Worm (Caenorhabditis elegans): ENCODE results near the gene ZK512.7.

ZK512.7 gene

ce11 chrIII:9149132-9149531, 10.6 kb upstream of the ZK512.7 start:
- TF ChIP-seq nhr-77 (tag; optimal IDR thresholded peaks at IDR 0.05) (no peak), nhr-12 (tag; optimal IDR thresholded peaks at IDR 0.05) (no peak), skn-1 (tag; optimal IDR thresholded peaks at IDR 0.05) (no peak), ceh-63 (GFP tag; optimal IDR thresholded peaks at IDR 0.05) (no peak), fkh-4 (tag; optimal IDR thresholded peaks at IDR 0.05; ENCODE audit: borderline replicate concordance) (no peak), ces-1 (GFP tag; optimal IDR thresholded peaks at IDR 0.05) (no peak), vab-15 (tag; optimal IDR thresholded peaks at IDR 0.05) (no peak), nhr-85 (tag) (no peak)

DNA sequence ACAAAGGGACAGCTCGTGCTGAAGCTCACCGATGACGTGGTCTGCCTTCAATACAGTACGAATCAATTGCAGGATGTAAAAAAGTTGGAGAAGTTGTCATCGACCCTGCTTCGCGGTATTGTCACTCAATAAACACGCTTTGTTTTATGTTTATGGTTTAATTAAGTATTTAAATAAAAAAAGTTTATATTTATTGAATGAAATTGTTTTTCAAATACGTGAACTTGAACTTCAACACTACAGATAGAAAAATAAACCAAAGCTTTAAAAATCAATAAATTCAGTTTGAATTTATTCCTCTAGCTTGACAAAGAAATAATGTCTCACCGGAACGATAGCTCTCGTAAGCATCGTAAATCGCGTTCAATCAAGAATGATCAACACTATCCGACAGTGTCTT, 7.3 kb upstream of the ZK512.7 start, which contains the start of gene ZK512.8:
TSS of gene ZK512.8 (plus strand) at position 301 of the 400 bp plus-strand sequence.
- TF ChIP-seq ces-1 (GFP tag; optimal IDR thresholded peaks at IDR 0.05) (no peak), lin-39 (tag; optimal IDR thresholded peaks at IDR 0.05) (no peak), nhr-47 (tag; optimal IDR thresholded peaks at IDR 0.05) (no peak), ets-5 (GFP tag; IDR thresholded peaks at IDR 0.05) (no peak), unc-130 (tag; optimal IDR thresholded peaks at IDR 0.05) (no peak), aly-2 (tag; optimal IDR thresholded peaks at IDR 0.05) (no peak), mep-1 (tag; optimal IDR thresholded peaks at IDR 0.05) (no peak), tlp-1 (tag; optimal IDR thresholded peaks at IDR 0.05) (no peak), efl-1 (optimal IDR thresholded peaks at IDR 0.05) (no peak), efl-1 (GFP tag; optimal IDR thresholded peaks at IDR 0.05 in 1 of 2) (no peak), ceh-90 (tag; optimal IDR thresholded peaks at IDR 0.05) (no peak), nhr-20 (tag; optimal IDR thresholded peaks at IDR 0.05) (no peak), zip-4 (GFP tag; optimal IDR thresholded peaks at IDR 0.05) (no peak), snpc-4 (tag; optimal IDR thresholded peaks at IDR 0.05) (no peak), unc-86 (tag; optimal IDR thresholded peaks at IDR 0.05) (no peak)

DNA sequence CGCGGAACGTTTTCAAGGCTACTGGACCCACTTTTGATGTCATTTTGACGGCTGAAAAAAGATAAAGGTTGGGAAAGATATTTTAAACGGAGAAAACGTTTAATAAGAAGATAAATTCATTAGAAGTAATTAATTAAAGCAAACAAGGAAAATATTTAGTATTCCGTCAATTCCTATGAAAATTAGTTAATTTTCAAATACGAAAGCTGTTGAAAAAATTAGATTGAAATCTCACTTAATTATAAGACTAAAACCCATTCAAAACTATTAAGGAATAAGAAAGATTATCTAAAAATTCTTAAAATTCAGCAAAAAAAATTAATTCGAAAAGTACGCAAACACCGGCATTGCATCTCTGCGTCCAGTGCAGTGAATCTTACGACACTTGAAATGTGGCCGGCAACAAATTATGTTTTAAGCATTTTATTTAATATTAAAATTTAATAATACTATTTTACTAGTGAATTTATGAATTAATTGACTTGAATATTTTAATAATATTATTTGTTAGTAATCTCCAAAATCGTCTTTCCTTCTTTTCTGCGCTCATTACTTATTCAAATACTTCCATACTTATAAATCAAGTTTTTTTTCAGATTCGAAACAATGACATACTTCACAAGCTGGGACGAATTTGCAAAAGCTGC, 6.4 kb upstream of the ZK512.7 start, which contains the start of the genes ZK512.2 and ZK512.4:
TSS of gene ZK512.2 (minus strand) at position 51 of the 647 bp plus-strand sequence.
TSS of gene ZK512.4 (plus strand) at position 597 of the 647 bp plus-strand sequence.
- TF ChIP-seq nhr-20 (tag; optimal IDR thresholded peaks at IDR 0.05): no peak
- TF ChIP-seq ces-1 (GFP tag; optimal IDR thresholded peaks at IDR 0.05): no peak
- TF ChIP-seq sox-4 (tag; optimal IDR thresholded peaks at IDR 0.05): no peak
- TF ChIP-seq snu-23 (GFP tag; optimal IDR thresholded peaks at IDR 0.05): peak; percentile 35
- TF ChIP-seq pqm-1 (tag; optimal IDR thresholded peaks at IDR 0.05): no peak
- TF ChIP-seq mab-9 (GFP tag; IDR thresholded peaks at IDR 0.05): no peak
- TF ChIP-seq lin-35 (GFP tag; optimal IDR thresholded peaks at IDR 0.05): peak; percentile 11 to 37
- TF ChIP-seq tbx-2 (tag; optimal IDR thresholded peaks at IDR 0.05): no peak
- TF ChIP-seq dsc-1 (tag; optimal IDR thresholded peaks at IDR 0.05): no peak
- no peak for TF ChIP-seq snpc-4 (tag; optimal IDR thresholded peaks at IDR 0.05)
- no peak for TF ChIP-seq ama-1 (optimal IDR thresholded peaks at IDR 0.05)
- no peak for TF ChIP-seq unc-98 (GFP tag; IDR thresholded peaks at IDR 0.05)
- TF ChIP-seq ztf-4 (tag; optimal IDR thresholded peaks at IDR 0.05): no peak
- no peak for TF ChIP-seq lin-39 (tag; optimal IDR thresholded peaks at IDR 0.05)
- no peak for TF ChIP-seq lir-3 (tag; optimal IDR thresholded peaks at IDR 0.05; ENCODE audit: poor library complexity)
- TF ChIP-seq zip-4 (GFP tag; optimal IDR thresholded peaks at IDR 0.05): no peak
- TF ChIP-seq grh-1 (GFP tag; IDR thresholded peaks at IDR 0.05): no peak
- TF ChIP-seq pag-3 (tag; optimal IDR thresholded peaks at IDR 0.05; ENCODE audit: borderline replicate concordance, insufficient read depth): no peak
- TF ChIP-seq C04F5.9 (tag; optimal IDR thresholded peaks at IDR 0.05): no peak
- TF ChIP-seq lin-15B (tag; optimal IDR thresholded peaks at IDR 0.05): no peak
- TF ChIP-seq C16A3.4 (tag; optimal IDR thresholded peaks at IDR 0.05): peak; percentile 19
- no peak for TF ChIP-seq xbp-1 (tag; optimal IDR thresholded peaks at IDR 0.05)
- no peak for TF ChIP-seq ets-5 (GFP tag; IDR thresholded peaks at IDR 0.05)
- TF ChIP-seq nhr-47 (tag; optimal IDR thresholded peaks at IDR 0.05): peak; percentile 20
- peak; percentile 26 for TF ChIP-seq skn-1 (tag; optimal IDR thresholded peaks at IDR 0.05)
- peak; percentile 3 for TF ChIP-seq rnt-1 (tag; optimal IDR thresholded peaks at IDR 0.05)
- no peak for TF ChIP-seq tlp-1 (tag; optimal IDR thresholded peaks at IDR 0.05)
- TF ChIP-seq lin-13 (GFP tag; optimal IDR thresholded peaks at IDR 0.05): no peak
- TF ChIP-seq mep-1 (tag; optimal IDR thresholded peaks at IDR 0.05): peak; percentile 56
- TF ChIP-seq zag-1 (tag; optimal IDR thresholded peaks at IDR 0.05): no peak
- no peak for TF ChIP-seq fos-1 (tag; optimal IDR thresholded peaks at IDR 0.05)
- no peak for TF ChIP-seq unc-86 (tag; optimal IDR thresholded peaks at IDR 0.05)
- no peak for TF ChIP-seq nhr-85 (tag)
- no peak for TF ChIP-seq ceh-90 (tag; optimal IDR thresholded peaks at IDR 0.05)
- TF ChIP-seq irx-1 (tag; optimal IDR thresholded peaks at IDR 0.05): no peak
- no peak for TF ChIP-seq nhr-19 (GFP tag; conservative IDR thresholded peaks at IDR 0.05)
- TF ChIP-seq F16B12.6 (tag; optimal IDR thresholded peaks at IDR 0.05): peak; percentile 80
- no peak for TF ChIP-seq mdl-1 (tag; optimal IDR thresholded peaks at IDR 0.05)
- peak; percentile 42 to 51 for TF ChIP-seq lsy-2 (tag; optimal IDR thresholded peaks at IDR 0.05)
- no peak for TF ChIP-seq sptf-1 (tag; optimal IDR thresholded peaks at IDR 0.05)

Measured in whole organism, L1 larva.